Worm (Caenorhabditis elegans): ENCODE measurements around the gene C03B1.7.

The C03B1.7 gene

ce11 chrX:6320887-6321286, 20.7 kb upstream of the C03B1.7 start:
- TF ChIP-seq che-1 (tag; optimal IDR thresholded peaks at IDR 0.05) (no peak), sox-2 (GFP tag; IDR thresholded peaks at IDR 0.05) (no peak), dmd-4 (tag; optimal IDR thresholded peaks at IDR 0.05; ENCODE audit: borderline replicate concordance) (no peak), ceh-19 (GFP tag; optimal IDR thresholded peaks at IDR 0.05) (no peak), pat-9 (tag; optimal IDR thresholded peaks at IDR 0.05) (no peak), gmeb-2 (tag; optimal IDR thresholded peaks at IDR 0.05) (no peak), hlh-6 (tag; optimal IDR thresholded peaks at IDR 0.05) (no peak), K02D7.2 (tag; optimal IDR thresholded peaks at IDR 0.05) (no peak), nfya-1 (tag; optimal IDR thresholded peaks at IDR 0.05) (no peak), C08G9.2 (tag; optimal IDR thresholded peaks at IDR 0.05) (no peak)

DNA sequence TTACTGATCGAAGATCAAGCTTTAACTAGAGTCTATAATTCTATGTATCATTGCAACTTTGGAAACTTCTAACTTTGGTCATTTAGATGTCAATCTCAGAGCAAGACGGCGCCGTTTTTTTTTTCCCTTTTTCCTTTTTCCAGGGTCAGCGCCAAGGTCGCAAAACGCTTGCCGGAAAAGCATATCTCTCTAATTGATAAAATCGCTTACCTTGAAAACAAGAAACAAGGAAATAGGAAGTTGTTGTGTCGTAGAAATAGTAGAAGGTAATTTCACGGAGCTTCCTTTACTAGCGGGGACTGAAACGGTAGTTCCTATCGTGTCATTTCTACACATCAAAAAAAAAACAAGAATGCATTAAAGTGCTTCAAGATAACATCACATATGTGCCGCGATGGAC, 20.2 kb upstream of the C03B1.7 start:
- TF ChIP-seq pax-1 (tag; optimal IDR thresholded peaks at IDR 0.05), result no peak
- TF ChIP-seq sdc-2 (tag; optimal IDR thresholded peaks at IDR 0.05), result no peak
- no peak for TF ChIP-seq pat-9 (tag; optimal IDR thresholded peaks at IDR 0.05)
- no peak for TF ChIP-seq fkh-10 (GFP tag; optimal IDR thresholded peaks at IDR 0.05)
- TF ChIP-seq unc-42 (tag; optimal IDR thresholded peaks at IDR 0.05), result no peak
- TF ChIP-seq tbx-2 (tag; optimal IDR thresholded peaks at IDR 0.05), result no peak
- TF ChIP-seq ceh-22 (tag; optimal IDR thresholded peaks at IDR 0.05), result no peak
- no peak for TF ChIP-seq T23F11.4 (GFP tag; optimal IDR thresholded peaks at IDR 0.05)
- TF ChIP-seq ztf-16 (tag; optimal IDR thresholded peaks at IDR 0.05), result no peak
- TF ChIP-seq hlh-13 (GFP tag; optimal IDR thresholded peaks at IDR 0.05), result no peak
- no peak for TF ChIP-seq ceh-18 (tag; optimal IDR thresholded peaks at IDR 0.05)
- TF ChIP-seq nfya-1 (tag; optimal IDR thresholded peaks at IDR 0.05), result no peak
- TF ChIP-seq ets-4 (tag; optimal IDR thresholded peaks at IDR 0.05), result no peak
- TF ChIP-seq ceh-34 (tag; optimal IDR thresholded peaks at IDR 0.05), result no peak
- TF ChIP-seq pros-1 (tag; optimal IDR thresholded peaks at IDR 0.05), result no peak
- no peak for TF ChIP-seq odd-2 (tag; optimal IDR thresholded peaks at IDR 0.05)
- TF ChIP-seq ama-1 (optimal IDR thresholded peaks at IDR 0.05), result no peak
- no peak for TF ChIP-seq ref-2 (tag; optimal IDR thresholded peaks at IDR 0.05)

DNA sequence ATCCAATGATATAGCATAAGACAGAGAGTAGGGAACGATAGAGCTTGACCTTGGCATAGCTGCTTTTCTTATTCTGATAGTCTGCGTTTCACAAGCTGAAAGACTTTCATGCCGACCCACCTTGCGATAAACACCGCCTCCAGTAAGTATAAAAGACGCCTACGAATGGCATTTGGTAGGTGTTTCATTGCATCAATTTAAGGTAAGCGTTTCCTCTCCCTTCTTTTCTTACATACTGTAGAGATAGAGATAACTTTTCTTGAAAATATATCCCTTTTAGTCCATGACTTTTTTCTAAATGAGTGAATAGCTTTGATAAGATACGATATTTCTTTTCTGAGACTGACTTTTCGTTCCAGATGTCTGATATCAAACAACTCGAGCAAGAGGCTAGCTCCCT, 18.5 kb upstream of the C03B1.7 start, which contains the start of gene col-167:
Gene col-167 (plus strand): TSS at position 360 of the 400 bp plus-strand sequence.
- TF ChIP-seq pha-2 (tag; optimal IDR thresholded peaks at IDR 0.05), result no peak
- TF ChIP-seq hlh-6 (tag; optimal IDR thresholded peaks at IDR 0.05), result no peak
- TF ChIP-seq pros-1 (tag; optimal IDR thresholded peaks at IDR 0.05), result no peak
- no peak for TF ChIP-seq K09A11.1 (tag; optimal IDR thresholded peaks at IDR 0.05; ENCODE audit: insufficient read depth)
- no peak for TF ChIP-seq gmeb-2 (tag; optimal IDR thresholded peaks at IDR 0.05)
- TF ChIP-seq elt-2 (tag; optimal IDR thresholded peaks at IDR 0.05), result no peak
- no peak for TF ChIP-seq pax-1 (tag; optimal IDR thresholded peaks at IDR 0.05)
- TF ChIP-seq ama-1 (optimal IDR thresholded peaks at IDR 0.05), result no peak
- TF ChIP-seq ceh-6 (GFP tag; optimal IDR thresholded peaks at IDR 0.05), result no peak
- no peak for TF ChIP-seq dve-1 (tag; optimal IDR thresholded peaks at IDR 0.05)
- TF ChIP-seq nhr-11 (tag; optimal IDR thresholded peaks at IDR 0.05), result no peak
- no peak for TF ChIP-seq ztf-16 (tag; optimal IDR thresholded peaks at IDR 0.05)
- no peak for TF ChIP-seq zip-5 (tag; optimal IDR thresholded peaks at IDR 0.05)
- TF ChIP-seq npax-4 (tag; optimal IDR thresholded peaks at IDR 0.05), result no peak
- TF ChIP-seq tbx-7 (tag; optimal IDR thresholded peaks at IDR 0.05), result no peak
- no peak for TF ChIP-seq rnt-1 (tag; optimal IDR thresholded peaks at IDR 0.05)
- no peak for TF ChIP-seq hlh-8 (tag; optimal IDR thresholded peaks at IDR 0.05)
- no peak for TF ChIP-seq C38D4.7 (GFP tag; optimal IDR thresholded peaks at IDR 0.05)
- TF ChIP-seq C08G9.2 (tag; optimal IDR thresholded peaks at IDR 0.05), result no peak

DNA sequence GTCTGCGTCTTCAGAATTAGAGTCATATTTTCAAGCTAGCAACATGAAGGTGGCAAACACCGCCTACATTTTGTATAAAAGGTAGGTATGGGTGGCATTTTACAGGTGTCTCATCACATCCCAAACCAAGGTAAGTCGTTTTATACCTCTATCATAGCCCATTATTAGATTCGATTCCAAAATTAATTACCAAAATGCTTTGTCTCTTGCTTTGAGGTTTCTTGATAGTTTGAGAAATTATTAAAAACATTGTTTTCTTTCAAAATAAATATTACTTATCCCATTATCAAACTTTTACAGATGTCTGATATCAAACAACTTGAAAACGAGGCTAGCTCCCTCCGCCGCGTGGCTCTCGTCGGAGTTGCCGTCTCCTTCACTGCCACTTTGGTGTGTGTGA, 15.5 kb upstream of the C03B1.7 start, which contains the start of gene col-168:
Gene col-168 (plus strand): TSS at position 301 of the 400 bp plus-strand sequence.
- no peak for TF ChIP-seq ets-4 (tag; optimal IDR thresholded peaks at IDR 0.05)
- TF ChIP-seq elt-2 (tag; optimal IDR thresholded peaks at IDR 0.05), result no peak
- no peak for TF ChIP-seq ceh-6 (GFP tag; optimal IDR thresholded peaks at IDR 0.05)
- no peak for TF ChIP-seq unc-86 (tag; optimal IDR thresholded peaks at IDR 0.05)
- TF ChIP-seq lim-6 (tag; optimal IDR thresholded peaks at IDR 0.05), result no peak
- TF ChIP-seq npax-4 (tag; optimal IDR thresholded peaks at IDR 0.05), result no peak
- TF ChIP-seq hlh-30 (tag; optimal IDR thresholded peaks at IDR 0.05; ENCODE audit: insufficient read depth), result no peak
- no peak for TF ChIP-seq syd-9 (tag; optimal IDR thresholded peaks at IDR 0.05)
- no peak for TF ChIP-seq nhr-11 (tag; optimal IDR thresholded peaks at IDR 0.05)
- no peak for TF ChIP-seq ceh-2 (tag; optimal IDR thresholded peaks at IDR 0.05)
- TF ChIP-seq elt-4 (tag; optimal IDR thresholded peaks at IDR 0.05), result no peak
- TF ChIP-seq ceh-22 (tag; optimal IDR thresholded peaks at IDR 0.05), result no peak
- no peak for TF ChIP-seq K02D7.2 (tag; optimal IDR thresholded peaks at IDR 0.05)
- no peak for TF ChIP-seq ceh-24 (tag; optimal IDR thresholded peaks at IDR 0.05)
- TF ChIP-seq pax-1 (tag; optimal IDR thresholded peaks at IDR 0.05), result no peak
- no peak for TF ChIP-seq ceh-48 (tag; optimal IDR thresholded peaks at IDR 0.05)
- TF ChIP-seq Y22D7AL.16 (tag; optimal IDR thresholded peaks at IDR 0.05), result no peak
- TF ChIP-seq C08G9.2 (tag; optimal IDR thresholded peaks at IDR 0.05), result no peak
